Worm (Caenorhabditis elegans) whole organism, dauer: Measurements from ENCODE around the gene nlp-33.

Experiments used
- unc-62 ChIP-seq: sonication (generic microtip); optimal IDR thresholded peaks from 2 replicates; lab custom pipeline; 2017; ENCODE audit warnings: missing biosample characterization, missing genetic modification reagents, missing genetic modification characterization

Gene nlp-33

DNA sequence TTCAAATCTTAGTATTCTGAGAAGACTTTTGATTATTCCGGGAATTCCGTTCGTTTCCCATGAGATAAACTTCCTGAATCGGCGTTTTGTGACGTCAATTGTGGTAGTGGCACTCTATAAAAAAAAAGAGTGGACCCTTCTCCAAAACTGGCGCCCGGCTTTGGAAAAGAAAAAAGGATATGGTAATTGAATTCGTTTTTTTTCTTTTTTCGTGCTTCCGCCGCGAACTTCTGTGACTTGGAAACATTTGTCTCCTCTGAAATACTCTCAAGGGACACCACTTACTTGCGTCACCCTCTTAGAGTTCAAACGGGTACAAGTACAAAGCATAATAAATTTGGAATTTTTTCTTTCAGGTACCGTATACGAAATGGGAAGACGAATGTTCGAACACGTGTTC is 25.5 kb downstream of the nlp-33 start:
- TF ChIP-seq unc-62 (GFP tag; lab: Kevin White, UChicago): no peak

- TF ChIP-seq unc-62 (GFP tag; lab: Kevin White, UChicago): no peak
Measured at ce11 chrV:11174663-11175062, 27.5 kb downstream of the nlp-33 start.

- no peak for TF ChIP-seq unc-62 (GFP tag; lab: Kevin White, UChicago)
Measured at ce11 chrV:11177577-11177976, 30.4 kb downstream of the nlp-33 start, which contains the start of gene gpa-1. gpa-1 (minus strand) TSS chrV:11177677.

DNA sequence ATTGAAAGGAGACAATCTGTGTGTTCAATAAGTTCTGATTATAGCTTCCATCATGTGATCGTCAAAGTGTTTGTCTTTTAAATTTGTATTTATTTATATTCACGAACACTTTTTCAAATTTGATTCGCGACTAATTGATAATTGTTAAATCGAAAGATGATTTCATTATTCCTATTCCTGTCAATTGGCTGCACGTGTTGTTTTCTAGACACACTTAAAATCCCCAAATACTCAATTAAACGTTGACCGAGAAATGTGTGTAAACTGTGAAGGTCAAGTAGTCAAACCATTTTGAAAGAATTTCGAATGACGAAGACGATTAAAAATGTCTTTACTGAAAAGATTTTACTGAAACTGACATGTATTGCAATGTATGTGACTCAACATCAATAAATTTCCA is 33.8 kb downstream of the nlp-33 start:
- TF ChIP-seq unc-62 (GFP tag; lab: Kevin White, UChicago): no peak

ce11 chrV:11182925-11183324 is 35.8 kb downstream of the nlp-33 start, which contains the start of gene cnc-10:
cnc-10 (plus strand) TSS chrV:11183225.
- no peak for TF ChIP-seq unc-62 (GFP tag; lab: Kevin White, UChicago)

DNA sequence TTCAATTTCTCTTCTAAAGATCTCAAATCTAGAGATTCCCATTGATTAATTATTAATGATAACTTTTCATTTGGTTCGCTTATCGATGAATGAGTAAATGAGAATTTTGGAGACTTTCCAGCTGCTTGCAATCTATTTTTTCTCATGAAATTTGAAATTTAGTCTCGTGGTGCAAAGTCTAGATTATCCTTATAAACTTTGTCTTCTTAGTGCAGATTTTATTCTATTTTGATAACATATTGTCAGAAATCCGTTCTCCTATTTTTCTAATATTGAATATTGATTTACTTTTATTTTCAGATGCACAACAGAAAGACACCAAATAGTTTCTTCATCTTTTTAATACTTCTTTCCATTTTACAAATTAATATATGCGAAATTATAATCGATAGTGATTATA is 43.8 kb downstream of the nlp-33 start, which contains the start of gene lgc-49:
Gene lgc-49 (plus strand): TSS at position 301 of the 400 bp plus-strand sequence.
- TF ChIP-seq unc-62 (GFP tag; lab: Kevin White, UChicago): no peak

ce11 chrV:11196109-11196508 is 49.0 kb downstream of the nlp-33 start, which contains the start of gene clc-6:
clc-6 (minus strand) TSS chrV:11196209.
- no peak for TF ChIP-seq unc-62 (GFP tag; lab: Kevin White, UChicago)

DNA sequence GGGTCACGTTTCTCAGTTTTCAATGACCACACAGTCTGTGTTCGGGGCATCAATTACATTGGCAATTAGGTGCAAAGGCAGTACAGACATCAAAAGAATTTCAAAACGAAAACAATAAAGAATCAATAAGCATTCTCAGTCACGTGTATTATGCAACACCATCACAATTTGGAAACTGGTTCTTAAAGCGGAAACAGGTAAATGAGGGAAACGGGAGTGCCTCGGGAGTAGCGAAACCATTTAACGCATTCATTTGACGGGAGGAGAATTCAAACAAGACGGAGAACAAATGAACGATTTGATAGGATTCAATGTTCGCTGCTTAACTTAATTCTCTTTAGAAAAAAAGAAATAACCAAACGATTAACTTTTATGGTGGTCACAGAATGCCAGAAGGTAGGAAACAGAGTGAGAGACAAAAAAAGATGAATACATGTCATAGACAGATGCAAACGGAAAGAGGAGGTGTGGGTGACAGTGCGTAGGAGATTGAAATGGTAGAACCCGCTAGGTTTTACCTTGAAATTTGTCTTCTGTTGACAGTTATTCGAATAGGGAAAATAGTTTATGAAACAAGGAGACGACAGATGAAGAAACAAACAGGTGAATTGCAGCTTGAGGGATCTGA is 49.6 kb downstream of the nlp-33 start:
- TF ChIP-seq unc-62 (GFP tag; lab: Kevin White, UChicago): no peak
